Worm (Caenorhabditis elegans) whole organism, midembryonic: ENCODE measurements around the gene srj-29.

Source experiments
- flt-1 ChIP-seq: fragments of 200-800 bp; sonication (Bioruptor generic); IDR thresholded peaks from 2 replicates; pipeline ENCODE4 v1.3.6; 2022; ENCODE audit warnings: missing genetic modification characterization, missing compliant biosample characterization
- ref-1 ChIP-seq: fragments of 200-800 bp; sonication (Bioruptor generic); conservative IDR thresholded peaks from 2 replicates; pipeline ENCODE4 v1.3.6; 2022; ENCODE audit warnings: missing genetic modification reagents, missing genetic modification characterization, missing compliant biosample characterization
- tab-1 ChIP-seq: fragments of 200-800 bp; sonication (Bioruptor generic); IDR thresholded peaks from 2 replicates; pipeline ENCODE4 v1.3.6; 2022; ENCODE audit warnings: missing genetic modification characterization, missing compliant biosample characterization

DNA sequence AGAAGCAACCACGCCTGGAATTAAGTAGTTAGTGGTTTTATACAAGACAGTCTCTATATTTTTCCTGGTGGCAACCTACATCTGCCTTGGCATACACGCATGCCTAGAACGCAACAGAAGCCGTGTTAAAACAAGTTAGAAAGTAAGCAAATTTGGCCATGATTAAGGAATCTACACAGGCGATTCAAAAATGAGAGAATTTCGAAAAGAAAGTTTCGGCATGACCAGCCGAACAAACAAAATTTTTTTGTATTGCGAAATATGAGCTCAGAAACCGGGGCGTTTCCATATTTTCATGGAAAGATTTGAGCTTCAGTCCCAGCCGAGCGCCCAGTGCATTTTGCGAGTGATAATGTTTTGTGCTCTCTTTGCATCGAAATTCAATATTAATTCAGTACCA is 15.3 kb upstream of the srj-29 start, which contains the start of gene F14H3.15:
- TF ChIP-seq flt-1 (no peak), tab-1 (GFP tag; lab: Robert Waterston, UW) (no peak), ref-1 (GFP tag; lab: Robert Waterston, UW) (no peak)
